Fruit fly (Drosophila melanogaster): ENCODE results near the gene CG4408.
A peak's percentile ranks its signal among the peaks of the same experiment; 100 is the strongest.

Gene CG4408

DNA sequence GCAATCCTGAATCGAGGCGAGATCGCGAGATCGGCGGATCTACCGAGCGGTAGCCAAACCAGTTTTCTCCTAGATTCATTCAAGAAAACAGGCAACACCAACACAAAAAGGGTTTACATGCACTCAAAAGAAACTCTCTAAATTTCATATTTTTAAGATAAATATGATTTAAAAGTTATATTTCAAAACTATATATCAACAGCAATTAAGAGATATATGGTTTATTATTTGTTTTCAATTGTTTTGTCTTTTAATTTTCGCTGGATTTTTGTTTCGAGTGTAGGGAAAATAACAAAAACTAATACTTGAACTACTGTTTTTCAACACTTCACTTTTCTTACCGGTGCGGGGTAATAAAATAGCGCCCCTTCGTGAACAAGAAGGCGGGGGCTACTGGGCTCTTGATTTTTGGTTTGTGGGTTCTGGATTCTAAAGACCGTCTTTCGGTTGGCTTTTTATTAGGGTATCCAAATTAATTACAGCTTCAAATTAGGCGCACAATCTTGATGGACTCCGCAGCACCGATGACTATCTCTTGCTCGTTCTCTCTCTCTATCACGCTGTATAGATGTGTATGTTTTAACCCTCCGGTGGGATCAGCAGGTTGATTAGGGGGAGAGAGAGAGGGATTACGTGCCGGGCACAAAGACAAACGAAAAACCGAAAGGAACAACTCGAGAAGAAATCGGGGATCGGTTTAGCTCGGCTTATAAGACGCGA is 18.2 kb downstream of the CG4408 start (continued):
- TF ChIP-seq nerfin-1 (tag; optimal IDR thresholded peaks at IDR 0.05): peak; percentile 28
- TF ChIP-seq tgo (GFP tag; IDR thresholded peaks at IDR 0.05): 0 out of 3 replicates have a peak, but pooled peaks have one; percentile 13
- no peak for TF ChIP-seq Camta (GFP tag; optimal IDR thresholded peaks at IDR 0.05)
- TF ChIP-seq CG17385 (GFP tag; optimal IDR thresholded peaks at IDR 0.05): peak; percentile 9
- 0 out of 3 replicates have a peak, but pooled peaks have one; percentile 1 for TF ChIP-seq CG2199 (GFP tag; IDR thresholded peaks at IDR 0.05)
- peak; percentile 11 for TF ChIP-seq Hr3 (GFP tag; optimal IDR thresholded peaks at IDR 0.05)
- TF ChIP-seq gcm (GFP tag; optimal IDR thresholded peaks at IDR 0.05): peak; percentile 39
- TF ChIP-seq knrl (GFP tag; IDR thresholded peaks at IDR 0.05; ENCODE audit: partially characterized antibody): no peak
- TF ChIP-seq chif (GFP tag; optimal IDR thresholded peaks at IDR 0.05): peak in 1 of 2 experiments; percentile 56
- peak; percentile 26 to 63 for TF ChIP-seq bsh (GFP tag; optimal IDR thresholded peaks at IDR 0.05)
- peak; percentile 87 for TF ChIP-seq dmrt11E (tag; optimal IDR thresholded peaks at IDR 0.05)
- peak; percentile 0 for TF ChIP-seq Lhr (GFP tag; optimal IDR thresholded peaks at IDR 0.05)
- TF ChIP-seq CG14441 (GFP tag; IDR thresholded peaks at IDR 0.05): no peak
- no peak for TF ChIP-seq CG6813 (GFP tag; optimal IDR thresholded peaks at IDR 0.05)
- no peak for TF ChIP-seq NfI (GFP tag; optimal IDR thresholded peaks at IDR 0.05)
- TF ChIP-seq CG6765 (GFP tag; optimal IDR thresholded peaks at IDR 0.05): no peak
- TF ChIP-seq trem (tag; optimal IDR thresholded peaks at IDR 0.05): peak; percentile 47
- TF ChIP-seq chinmo (GFP tag; IDR thresholded peaks at IDR 0.05; ENCODE audit: partially characterized antibody): no peak
- TF ChIP-seq CG1233 (GFP tag; optimal IDR thresholded peaks at IDR 0.05): peak; percentile 10
- TF ChIP-seq ham (GFP tag; IDR thresholded peaks at IDR 0.05): no peak
- TF ChIP-seq CG7839 (tag; optimal IDR thresholded peaks at IDR 0.05): peak; percentile 50
- TF ChIP-seq CG6272 (GFP tag; IDR thresholded peaks at IDR 0.05): no peak
- no peak for TF ChIP-seq CG18476 (GFP tag; optimal IDR thresholded peaks at IDR 0.05)
- peak; percentile 78 for TF ChIP-seq CG33557 (GFP tag; optimal IDR thresholded peaks at IDR 0.05)
- TF ChIP-seq dan (GFP tag; IDR thresholded peaks at IDR 0.05): no peak
- TF ChIP-seq sens (GFP tag): peak; percentile 88
- peak; percentile 5 for TF ChIP-seq CG5245 (GFP tag; optimal IDR thresholded peaks at IDR 0.05)
- peak; percentile 65 for TF ChIP-seq nmo (GFP tag; optimal IDR thresholded peaks at IDR 0.05)
- TF ChIP-seq Bgb (GFP tag; IDR thresholded peaks at IDR 0.05; ENCODE audit: partially characterized antibody): no peak
- no peak for TF ChIP-seq her (GFP tag; optimal IDR thresholded peaks at IDR 0.05)
- TF ChIP-seq CG4707 (GFP tag; optimal IDR thresholded peaks at IDR 0.05): no peak
- no peak for TF ChIP-seq Dbx (GFP tag; IDR thresholded peaks at IDR 0.05)
- TF ChIP-seq CG10147 (GFP tag; optimal IDR thresholded peaks at IDR 0.05): no peak
- TF ChIP-seq CG17568 (GFP tag; optimal IDR thresholded peaks at IDR 0.05): no peak
- TF ChIP-seq B-H2 (GFP tag; optimal IDR thresholded peaks at IDR 0.05): no peak
- TF ChIP-seq Ets65A (GFP tag): no peak
- no peak for TF ChIP-seq CTCF (GFP tag; optimal IDR thresholded peaks at IDR 0.05)
- no peak for TF ChIP-seq CG13296 (GFP tag; optimal IDR thresholded peaks at IDR 0.05)
- TF ChIP-seq CG4820 (GFP tag; optimal IDR thresholded peaks at IDR 0.05): peak; percentile 29
- TF ChIP-seq CG4854 (GFP tag; optimal IDR thresholded peaks at IDR 0.05): peak; percentile 8
- no peak for TF ChIP-seq sisA (GFP tag; IDR thresholded peaks at IDR 0.05)
- TF ChIP-seq HmgZ (tag; optimal IDR thresholded peaks at IDR 0.05): no peak
- TF ChIP-seq CG31441 (GFP tag; IDR thresholded peaks at IDR 0.05): peak; percentile 63
- no peak for TF ChIP-seq CG10274 (GFP tag; optimal IDR thresholded peaks at IDR 0.05)
- TF ChIP-seq tap (tag; optimal IDR thresholded peaks at IDR 0.05): peak; percentile 4
- peak; percentile 57 for TF ChIP-seq Blimp-1 (GFP tag; optimal IDR thresholded peaks at IDR 0.05)
- peak; percentile 42 for TF ChIP-seq grau (tag; optimal IDR thresholded peaks at IDR 0.05)
- TF ChIP-seq row (GFP tag; IDR thresholded peaks at IDR 0.05): peak; percentile 58
- TF ChIP-seq CG12299 (tag; optimal IDR thresholded peaks at IDR 0.05): no peak
- peak; percentile 34 for TF ChIP-seq az2 (GFP tag; optimal IDR thresholded peaks at IDR 0.05)

Data from whole organism, embryonic.